Fruit fly (Drosophila melanogaster): ENCODE measurements around the gene wcy.

- TF ChIP-seq CTCF (optimal IDR thresholded peaks at IDR 0.05) (no peak), CG8478 (optimal IDR thresholded peaks at IDR 0.05) (no peak)
Observed at dm6 chrX:17111274-17111673, 33.6 kb upstream of the wcy start.

Measured in S2 (cell line).